Fruit fly (Drosophila melanogaster): ENCODE data around the gene Cpr78Cb.

dm6 chr3L:21318474-21318873 lies 24.2 kb downstream of the Cpr78Cb start, which contains the start of gene Rab26:
- no peak for TF ChIP-seq Hr78 (GFP tag; optimal IDR thresholded peaks at IDR 0.05)
- no peak for TF ChIP-seq dmrt93B (GFP tag; optimal IDR thresholded peaks at IDR 0.05)
- TF ChIP-seq usp (GFP tag; optimal IDR thresholded peaks at IDR 0.05): no peak
- TF ChIP-seq Dfd (GFP tag; optimal IDR thresholded peaks at IDR 0.05): no peak
- TF ChIP-seq Hnf4 (GFP tag; optimal IDR thresholded peaks at IDR 0.05): no peak
- TF ChIP-seq Abd-B (GFP tag; optimal IDR thresholded peaks at IDR 0.05): no peak
- no peak for TF ChIP-seq CG32264 (GFP tag; optimal IDR thresholded peaks at IDR 0.05)
- no peak for TF ChIP-seq N (GFP tag; optimal IDR thresholded peaks at IDR 0.05)
- no peak for TF ChIP-seq CG9705 (GFP tag; optimal IDR thresholded peaks at IDR 0.05)
- TF ChIP-seq CrebA (GFP tag; optimal IDR thresholded peaks at IDR 0.05; ENCODE audit: borderline replicate concordance): no peak
- TF ChIP-seq pan (optimal IDR thresholded peaks at IDR 0.05): no peak
- no peak for TF ChIP-seq tai (GFP tag; optimal IDR thresholded peaks at IDR 0.05)
- no peak for TF ChIP-seq sv (GFP tag; optimal IDR thresholded peaks at IDR 0.05)
- no peak for TF ChIP-seq psq (GFP tag; optimal IDR thresholded peaks at IDR 0.05)

Measured in whole organism, wandering third instar larva.